Worm (Caenorhabditis elegans) whole organism, midembryonic: ENCODE measurements around the gene mrpl-55.

Source experiments
- flt-1 ChIP-seq: fragments of 200-800 bp; sonication (Bioruptor generic); IDR thresholded peaks from 2 replicates; pipeline ENCODE4 v1.3.6; 2022; ENCODE audit warnings: missing genetic modification characterization, missing compliant biosample characterization
- med-1 ChIP-seq: sonication (generic microtip); optimal IDR thresholded peaks from 2 replicates; lab custom pipeline; 2017; ENCODE audit warnings: missing genetic modification characterization, mild to moderate bottlenecking, missing compliant biosample characterization, antibody characterized with exemption, missing genetic modification reagents; ENCODE audit not compliant: insufficient read depth
- ref-1 ChIP-seq: fragments of 200-800 bp; sonication (Bioruptor generic); conservative IDR thresholded peaks from 2 replicates; pipeline ENCODE4 v1.3.6; 2022; ENCODE audit warnings: missing genetic modification reagents, missing genetic modification characterization, missing compliant biosample characterization
- ztf-29 ChIP-seq: fragments of 200-800 bp; sonication (Bioruptor generic); IDR thresholded peaks from 2 replicates; pipeline ENCODE4 v1.3.6; 2022; ENCODE audit warnings: missing genetic modification reagents, missing genetic modification characterization, missing compliant biosample characterization

ce11 chrIV:440509-440908, 3.3 kb upstream of the mrpl-55 start, which contains the start of gene hum-8:
- TF ChIP-seq flt-1 (no peak), ref-1 (GFP tag; lab: Robert Waterston, UW) (no peak), ztf-29 (GFP tag; lab: Robert Waterston, UW) (no peak), med-1 (GFP tag; lab: Kevin White, UChicago) (no peak)
